Fruit fly (Drosophila melanogaster) whole organism, embryonic: Measurements from ENCODE around the gene CG17264.
A peak's percentile ranks its signal among the peaks of the same experiment; 100 is the strongest.

Experiments used
- Ada2b ChIP-seq: fragments of 200-800 bp; sonication (Bioruptor generic); IDR thresholded peaks from 2 replicates; pipeline ENCODE4 v1.3.6; 2022; ENCODE audit warnings: missing biosample characterization, missing genetic modification characterization
- Atf6 ChIP-seq: fragments of 200-800 bp; sonication (Bioruptor generic); IDR thresholded peaks from 2 replicates; pipeline ENCODE4 v1.3.6; 2022; ENCODE audit warnings: missing biosample characterization, missing genetic modification characterization
- BEAF-32 ChIP-seq: fragments of 200-800 bp; sonication (Bioruptor generic); optimal IDR thresholded peaks from 3 replicates; lab custom pipeline; 2017; ENCODE audit warnings: missing biosample characterization, missing genetic modification characterization, mild to moderate bottlenecking, moderate library complexity, missing genetic modification reagents
- CG11456 ChIP-seq: fragments of 200-800 bp; sonication (Bioruptor generic); IDR thresholded peaks from 3 replicates; pipeline ENCODE4 v1.3.6; 2022; ENCODE audit warnings: missing biosample characterization, missing genetic modification characterization
- CG12299 ChIP-seq: fragments of 200-800 bp; sonication (Bioruptor generic); optimal IDR thresholded peaks from 2 replicates; lab custom pipeline; 2018; ENCODE audit warnings: missing biosample characterization, mild to moderate bottlenecking, missing genetic modification characterization
- CG14860 ChIP-seq: fragments of 200-800 bp; sonication (Bioruptor generic); IDR thresholded peaks from 3 replicates; pipeline ENCODE4 v1.3.6; 2022; ENCODE audit warnings: missing biosample characterization, missing genetic modification characterization; ENCODE audit not compliant: partially characterized antibody
- CG1647 ChIP-seq: fragments of 200-800 bp; sonication (Bioruptor generic); optimal IDR thresholded peaks from 3 replicates; lab custom pipeline; 2016; ENCODE audit warnings: missing biosample characterization, missing genetic modification characterization
- CG17328 ChIP-seq: fragments of 200-800 bp; sonication (Bioruptor generic); IDR thresholded peaks from 2 replicates; pipeline ENCODE4 v1.3.6; 2022; ENCODE audit warnings: missing biosample characterization, missing genetic modification characterization
- CG18262 ChIP-seq: fragments of 200-800 bp; optimal IDR thresholded peaks from 3 replicates; lab custom pipeline; 2019; ENCODE audit warnings: missing biosample characterization, mild to moderate bottlenecking, missing genetic modification characterization, moderate library complexity
- CG18599 ChIP-seq: fragments of 200-800 bp; sonication (Bioruptor generic); optimal IDR thresholded peaks from 3 replicates; lab custom pipeline; 2017; ENCODE audit warnings: missing biosample characterization, missing genetic modification characterization, mild to moderate bottlenecking, moderate library complexity, missing genetic modification reagents
- CG2129 ChIP-seq: fragments of 200-800 bp; sonication (Bioruptor generic); IDR thresholded peaks from 2 replicates; pipeline ENCODE4 v1.3.6; 2022; ENCODE audit warnings: missing biosample characterization, missing genetic modification characterization; ENCODE audit not compliant: partially characterized antibody
- CG42726 ChIP-seq: fragments of 200-800 bp; sonication (Bioruptor generic); IDR thresholded peaks from 2 replicates; pipeline ENCODE4 v1.3.6; 2022; ENCODE audit warnings: missing biosample characterization, missing genetic modification characterization; ENCODE audit not compliant: partially characterized antibody
- CG4360 ChIP-seq: fragments of 200-800 bp; sonication (Bioruptor generic); IDR thresholded peaks from 2 replicates; pipeline ENCODE4 v1.3.6; 2022; ENCODE audit warnings: missing biosample characterization, missing genetic modification characterization
- CG5953 ChIP-seq: fragments of 200-800 bp; sonication (Bioruptor generic); IDR thresholded peaks from 2 replicates; pipeline ENCODE4 v1.3.6; 2022; ENCODE audit warnings: missing biosample characterization, missing genetic modification characterization
- CG7556 ChIP-seq: fragments of 200-800 bp; sonication (Bioruptor generic); optimal IDR thresholded peaks from 2 replicates; lab custom pipeline; 2017; ENCODE audit warnings: missing biosample characterization, mild to moderate bottlenecking, missing genetic modification characterization
- CG7928 ChIP-seq: fragments of 200-800 bp; sonication (Bioruptor generic); optimal IDR thresholded peaks from 2 replicates; lab custom pipeline; 2017; ENCODE audit warnings: missing biosample characterization, mild to moderate bottlenecking, missing genetic modification characterization
- CG9609 ChIP-seq: fragments of 200-800 bp; sonication (Bioruptor generic); optimal IDR thresholded peaks from 3 replicates; lab custom pipeline; 2016; ENCODE audit warnings: missing biosample characterization, missing genetic modification characterization
- Dip3 ChIP-seq: fragments of 200-800 bp; sonication (Bioruptor generic); optimal IDR thresholded peaks from 3 replicates; lab custom pipeline; 2016; ENCODE audit warnings: missing biosample characterization, missing genetic modification characterization
- Fer2 ChIP-seq: fragments of 200-800 bp; sonication (Bioruptor generic); optimal IDR thresholded peaks from 2 replicates; lab custom pipeline; 2018; ENCODE audit warnings: missing biosample characterization, mild to moderate bottlenecking, missing genetic modification characterization, moderate library complexity
- Gug ChIP-seq: fragments of 200-800 bp; sonication (Bioruptor generic); IDR thresholded peaks from 4 replicates; pipeline ENCODE4 v1.3.6; 2022; ENCODE audit warnings: missing biosample characterization, missing genetic modification characterization
- H15 ChIP-seq: fragments of 200-800 bp; sonication (Bioruptor generic); IDR thresholded peaks from 3 replicates; pipeline ENCODE4 v1.3.6; 2022; ENCODE audit warnings: missing biosample characterization, missing genetic modification characterization
- HHEX ChIP-seq: fragments of 200-800 bp; sonication (Bioruptor generic); optimal IDR thresholded peaks from 3 replicates; lab custom pipeline; 2017; ENCODE audit warnings: missing biosample characterization, mild to moderate bottlenecking, missing genetic modification characterization, missing genetic modification reagents
- HLH54F ChIP-seq: fragments of 200-800 bp; sonication (Bioruptor generic); optimal IDR thresholded peaks from 3 replicates; lab custom pipeline; 2016; ENCODE audit warnings: missing biosample characterization, missing genetic modification characterization
- Hmx ChIP-seq: fragments of 200-800 bp; sonication (Bioruptor generic); optimal IDR thresholded peaks from 2 replicates; lab custom pipeline; 2016; ENCODE audit warnings: missing biosample characterization, missing genetic modification characterization
- Lpt ChIP-seq: fragments of >200 bp; optimal IDR thresholded peaks from 2 replicates; lab custom pipeline; 2018; ENCODE audit warnings: missing biosample characterization, missing genetic modification characterization
- Mad ChIP-seq: fragments of 200-800 bp; sonication (Bioruptor generic); optimal IDR thresholded peaks from 2 replicates; lab custom pipeline; 2016; ENCODE audit warnings: missing biosample characterization, missing genetic modification characterization
- Neu2 ChIP-seq: fragments of 200-800 bp; sonication (Bioruptor generic); optimal IDR thresholded peaks from 3 replicates; lab custom pipeline; 2016; ENCODE audit warnings: missing biosample characterization, missing genetic modification characterization, borderline replicate concordance
- Oaz ChIP-seq: fragments of 200-800 bp; sonication (Bioruptor generic); IDR thresholded peaks from 2 replicates; pipeline ENCODE4 v1.3.6; 2022; ENCODE audit warnings: missing biosample characterization, missing genetic modification characterization
- Rfx ChIP-seq: fragments of 200-800 bp; sonication (Bioruptor generic); IDR thresholded peaks from 2 replicates; pipeline ENCODE4 v1.3.6; 2022; ENCODE audit warnings: missing biosample characterization, missing genetic modification characterization
- Rx ChIP-seq: fragments of 200-800 bp; sonication (Bioruptor generic); IDR thresholded peaks from 2 replicates; pipeline ENCODE4 v1.3.6; 2022; ENCODE audit warnings: missing biosample characterization, missing genetic modification characterization
- Sox102F ChIP-seq: fragments of 200-800 bp; sonication (Bioruptor generic); optimal IDR thresholded peaks from 2 replicates; lab custom pipeline; 2018; ENCODE audit warnings: missing biosample characterization, mild to moderate bottlenecking, missing genetic modification characterization, moderate library complexity
- ap ChIP-seq: fragments of 200-800 bp; sonication (Bioruptor generic); IDR thresholded peaks from 2 replicates; pipeline ENCODE4 v1.3.6; 2022; ENCODE audit warnings: missing biosample characterization, missing genetic modification characterization
- az2 ChIP-seq: fragments of 200-800 bp; sonication (Bioruptor generic); optimal IDR thresholded peaks from 3 replicates; lab custom pipeline; 2016; ENCODE audit warnings: missing biosample characterization, missing genetic modification characterization
- bowl ChIP-seq: fragments of 200-800 bp; sonication (Bioruptor generic); IDR thresholded peaks from 2 replicates; pipeline ENCODE4 v1.3.6; 2022; ENCODE audit warnings: missing biosample characterization, missing genetic modification characterization
- cato ChIP-seq: fragments of 200-800 bp; sonication (Bioruptor generic); optimal IDR thresholded peaks from 2 replicates; lab custom pipeline; 2016; ENCODE audit warnings: missing biosample characterization, missing genetic modification characterization, borderline replicate concordance
- croc ChIP-seq: fragments of 200-800 bp; sonication (Bioruptor generic); conservative IDR thresholded peaks from 3 replicates; pipeline ENCODE4 v1.3.6; 2022; ENCODE audit warnings: missing biosample characterization, missing genetic modification characterization
- dmrt11E ChIP-seq: fragments of 200-800 bp; sonication (Bioruptor generic); optimal IDR thresholded peaks from 3 replicates; lab custom pipeline; 2018; ENCODE audit warnings: missing biosample characterization, mild to moderate bottlenecking, missing genetic modification characterization, moderate library complexity
- dmrt99B ChIP-seq: fragments of 200-800 bp; sonication (Bioruptor generic); optimal IDR thresholded peaks from 2 replicates; lab custom pipeline; 2018; ENCODE audit warnings: missing biosample characterization, mild to moderate bottlenecking, missing genetic modification characterization, moderate library complexity
- exex ChIP-seq: fragments of 200-800 bp; sonication (Bioruptor generic); optimal IDR thresholded peaks from 4 replicates; lab custom pipeline; 2018; ENCODE audit warnings: missing biosample characterization, mild to moderate bottlenecking, missing genetic modification characterization, moderate library complexity
- her ChIP-seq: fragments of 200-800 bp; sonication (Bioruptor generic); optimal IDR thresholded peaks from 2 replicates; lab custom pipeline; 2016; ENCODE audit warnings: missing biosample characterization, missing genetic modification characterization
- lbe ChIP-seq: fragments of 200-800 bp; sonication (Bioruptor generic); optimal IDR thresholded peaks from 2 replicates; lab custom pipeline; 2016; ENCODE audit warnings: missing biosample characterization, mild to moderate bottlenecking, missing genetic modification characterization
- lola ChIP-seq, 3 experiments: fragments of >200 bp in 2 of 3; fragments of 200-800 bp in 1 of 3; sonication (Bioruptor generic) in 1 of 3; optimal IDR thresholded peaks; 2 replicates each; lab custom pipeline; 2017 to 2019; ENCODE audit warnings: missing biosample characterization in 3 of 3, missing genetic modification characterization in 3 of 3, mild to moderate bottlenecking in 1 of 3, moderate library complexity in 1 of 3
- maf-S ChIP-seq: fragments of 200-800 bp; sonication (Bioruptor generic); optimal IDR thresholded peaks from 2 replicates; lab custom pipeline; 2016; ENCODE audit warnings: missing biosample characterization, missing genetic modification characterization
- nau ChIP-seq: fragments of 200-800 bp; sonication (Bioruptor generic); optimal IDR thresholded peaks from 3 replicates; lab custom pipeline; 2017; ENCODE audit warnings: missing biosample characterization, mild to moderate bottlenecking, missing genetic modification characterization, missing genetic modification reagents
- pb ChIP-seq: fragments of 200-800 bp; sonication (Bioruptor generic); optimal IDR thresholded peaks from 3 replicates; lab custom pipeline; 2016; ENCODE audit warnings: missing biosample characterization, missing genetic modification characterization
- pfk ChIP-seq: fragments of 200-800 bp; sonication (Bioruptor generic); optimal IDR thresholded peaks from 2 replicates; lab custom pipeline; 2018; ENCODE audit warnings: missing biosample characterization, mild to moderate bottlenecking, missing genetic modification characterization, moderate library complexity
- repo ChIP-seq: fragments of 200-800 bp; sonication (Bioruptor generic); optimal IDR thresholded peaks from 2 replicates; lab custom pipeline; 2016; ENCODE audit warnings: missing biosample characterization, missing genetic modification characterization
- sob ChIP-seq: fragments of 200-800 bp; sonication (Bioruptor generic); IDR thresholded peaks from 2 replicates; pipeline ENCODE4 v1.3.6; 2022; ENCODE audit warnings: missing biosample characterization, missing genetic modification characterization
- ssp ChIP-seq: fragments of 200-800 bp; sonication (Bioruptor generic); IDR thresholded peaks from 2 replicates; pipeline ENCODE4 v1.3.6; 2022; ENCODE audit warnings: missing biosample characterization, missing genetic modification characterization
- zen2 ChIP-seq: fragments of 200-800 bp; sonication (Bioruptor generic); IDR thresholded peaks from 3 replicates; pipeline ENCODE4 v1.3.6; 2022; ENCODE audit warnings: missing biosample characterization, missing genetic modification characterization; ENCODE audit not compliant: partially characterized antibody

CG17264 gene

DNA sequence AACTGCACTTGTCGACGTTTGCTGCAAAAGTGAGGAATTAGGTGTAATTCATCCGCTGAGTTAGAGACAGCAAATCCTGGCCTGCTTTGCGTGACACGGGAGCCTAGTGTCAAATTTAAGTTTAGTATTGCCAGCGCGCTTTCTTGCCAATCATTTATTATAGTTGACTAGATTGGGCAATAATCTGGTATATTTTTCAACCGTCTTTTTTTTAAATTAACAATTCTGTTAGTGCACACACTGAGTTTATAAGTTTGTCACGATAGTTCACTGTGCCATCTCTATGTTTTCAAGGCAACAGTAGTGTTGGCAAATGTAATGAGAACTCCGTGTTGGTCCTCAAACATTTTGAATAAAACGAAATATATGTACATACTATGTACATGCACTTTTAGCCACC, 41.5 kb upstream of the CG17264 start, which contains the start of the genes CG9641 and CG3165 (continued):
- peak; percentile 88 for TF ChIP-seq Dip3 (GFP tag; lab: Kevin White, UChicago)
- peak; percentile 78 for TF ChIP-seq pb (GFP tag; lab: Kevin White, UChicago)
- TF ChIP-seq Rx (GFP tag; lab: Robert Waterston, UW) = peak; percentile 66
- TF ChIP-seq pfk (GFP tag; lab: Kevin White, UChicago) = peak; percentile 3
- TF ChIP-seq HLH54F (GFP tag; lab: Kevin White, UChicago) = peak; percentile 93
- peak; percentile 95 for TF ChIP-seq BEAF-32
- peak; percentile 80 for TF ChIP-seq her (GFP tag; lab: Kevin White, UChicago)
- TF ChIP-seq CG12299 (tag; lab: Kevin White, UChicago) = peak; percentile 66
- TF ChIP-seq Fer2 = peak; percentile 70
- TF ChIP-seq CG17328 = peak; percentile 71
- TF ChIP-seq CG1647 (GFP tag; lab: Kevin White, UChicago) = peak; percentile 84
- TF ChIP-seq sob (GFP tag; lab: Robert Waterston, UW) = peak; percentile 79
- no peak; the same call in 1 of the 2 replicates for TF ChIP-seq CG42726 (GFP tag; lab: Robert Waterston, UW)
- TF ChIP-seq cato (GFP tag; lab: Kevin White, UChicago) = peak; percentile 81
- peak; percentile 56 for TF ChIP-seq CG5953
- TF ChIP-seq nau (GFP tag; lab: Kevin White, UChicago) = no peak
- peak; percentile 84 for TF ChIP-seq Rfx (GFP tag; lab: Robert Waterston, UW)
- TF ChIP-seq CG11456 (GFP tag; lab: Robert Waterston, UW) = peak; percentile 90
- peak; percentile 97 for TF ChIP-seq zen2 (GFP tag; lab: Robert Waterston, UW)
- no peak for TF ChIP-seq HHEX
- peak; percentile 80 for TF ChIP-seq Atf6
- peak; percentile 74; the same call in 2 of the 3 replicates for TF ChIP-seq H15
- peak; percentile 60 for TF ChIP-seq Neu2 (GFP tag; lab: Kevin White, UChicago)
- TF ChIP-seq exex (tag; lab: Kevin White, UChicago) = no peak
- no peak for TF ChIP-seq Hmx
- peak; percentile 39 for TF ChIP-seq CG7928
- TF ChIP-seq maf-S (GFP tag; lab: Kevin White, UChicago) = peak; percentile 88
- peak; percentile 95 for TF ChIP-seq CG14860 (GFP tag; lab: Robert Waterston, UW)
- no peak for TF ChIP-seq dmrt99B (tag; lab: Kevin White, UChicago)
- peak; percentile 45; the same call in 1 of the 2 replicates for TF ChIP-seq ap
- TF ChIP-seq Lpt (GFP tag; lab: Kevin White, UChicago) = no peak
- TF ChIP-seq CG2129 = peak; percentile 91
- TF ChIP-seq Sox102F = no peak
- no peak for TF ChIP-seq bowl (GFP tag; lab: Robert Waterston, UW)
- no peak; the same call in 1 of the 2 replicates for TF ChIP-seq CG4360 (GFP tag; lab: Robert Waterston, UW)
- peak; percentile 89 for TF ChIP-seq az2 (GFP tag; lab: Kevin White, UChicago)
- peak; percentile 84 for TF ChIP-seq dmrt11E (tag; lab: Kevin White, UChicago)
- peak; percentile 79 for TF ChIP-seq CG7556
- TF ChIP-seq CG18599 (GFP tag; lab: Kevin White, UChicago) = peak; percentile 89
- peak; percentile 72 for TF ChIP-seq Ada2b (GFP tag; lab: Robert Waterston, UW)
- peak; percentile 87 for TF ChIP-seq CG9609 (GFP tag; lab: Kevin White, UChicago)
- TF ChIP-seq ssp (GFP tag; lab: Robert Waterston, UW) = peak; percentile 76
- peak; percentile 66; the same call in 1 of the 2 replicates for TF ChIP-seq Oaz (GFP tag; lab: Robert Waterston, UW)
- TF ChIP-seq Gug (GFP tag; lab: Robert Waterston, UW) = peak; percentile 91
- TF ChIP-seq repo (GFP tag; lab: Kevin White, UChicago) = peak; percentile 72
- peak; percentile 76 for TF ChIP-seq croc (GFP tag; lab: Robert Waterston, UW)
- peak; percentile 89 for TF ChIP-seq lbe (GFP tag; lab: Kevin White, UChicago)
- TF ChIP-seq Mad (GFP tag; lab: Kevin White, UChicago) = peak; percentile 88
- TF ChIP-seq CG18262 (tag; lab: Kevin White, UChicago) = peak; percentile 85
- peak in 1 of 3 experiments; percentile 84 for TF ChIP-seq lola (GFP tag; optimal IDR thresholded peaks at IDR 0.05; lab: Kevin White, UChicago)
